Fruit fly (Drosophila melanogaster) whole organism, embryonic: ENCODE data around the gene CG14034.

Source experiments
- ATbp ChIP-seq: fragments of 200-800 bp; sonication (Bioruptor generic); optimal IDR thresholded peaks from 2 replicates; lab custom pipeline; 2017; ENCODE audit warnings: missing biosample characterization, mild to moderate bottlenecking, missing genetic modification characterization, missing genetic modification reagents
- B-H1 ChIP-seq: fragments of 200-800 bp; sonication (Bioruptor generic); IDR thresholded peaks from 3 replicates; pipeline ENCODE4 v1.3.6; 2022; ENCODE audit warnings: missing biosample characterization, missing genetic modification characterization
- Bdp1 ChIP-seq: fragments of 200-800 bp; sonication (Bioruptor generic); optimal IDR thresholded peaks from 3 replicates; lab custom pipeline; 2016; ENCODE audit warnings: missing biosample characterization, missing genetic modification characterization
- CG10209 ChIP-seq: fragments of 200-800 bp; sonication (Bioruptor generic); optimal IDR thresholded peaks from 3 replicates; lab custom pipeline; 2017; ENCODE audit warnings: missing biosample characterization, mild to moderate bottlenecking, missing genetic modification characterization, missing genetic modification reagents
- CG12219 ChIP-seq: fragments of 200-800 bp; sonication (Bioruptor generic); optimal IDR thresholded peaks from 3 replicates; lab custom pipeline; 2018; ENCODE audit warnings: missing biosample characterization, mild to moderate bottlenecking, missing genetic modification characterization
- CG12659 ChIP-seq: fragments of 200-800 bp; sonication (Bioruptor generic); optimal IDR thresholded peaks from 3 replicates; lab custom pipeline; 2017; ENCODE audit warnings: mild to moderate bottlenecking, missing biosample characterization, missing genetic modification reagents, missing genetic modification characterization
- CG12942 ChIP-seq: fragments of 200-800 bp; sonication (Bioruptor generic); optimal IDR thresholded peaks from 3 replicates; lab custom pipeline; 2016; ENCODE audit warnings: missing biosample characterization, missing genetic modification characterization
- CG13123 ChIP-seq: fragments of 200-800 bp; sonication (Bioruptor generic); optimal IDR thresholded peaks from 2 replicates; lab custom pipeline; 2016; ENCODE audit warnings: missing biosample characterization, missing genetic modification characterization
- CG14014 ChIP-seq: fragments of 200-800 bp; sonication (Bioruptor generic); IDR thresholded peaks from 2 replicates; pipeline ENCODE4 v1.3.6; 2022; ENCODE audit warnings: missing biosample characterization, missing genetic modification characterization
- CG14860 ChIP-seq: fragments of 200-800 bp; sonication (Bioruptor generic); IDR thresholded peaks from 3 replicates; pipeline ENCODE4 v1.3.6; 2022; ENCODE audit warnings: missing biosample characterization, missing genetic modification characterization; ENCODE audit not compliant: partially characterized antibody
- CG1603 ChIP-seq: fragments of 200-800 bp; sonication (Bioruptor generic); optimal IDR thresholded peaks from 2 replicates; lab custom pipeline; 2019; ENCODE audit warnings: missing biosample characterization, mild to moderate bottlenecking, missing genetic modification characterization, moderate library complexity
- CG16815 ChIP-seq: fragments of 200-800 bp; sonication (Bioruptor generic); optimal IDR thresholded peaks from 3 replicates; lab custom pipeline; 2017; ENCODE audit warnings: missing biosample characterization, mild to moderate bottlenecking, missing genetic modification characterization
- CG17328 ChIP-seq: fragments of 200-800 bp; sonication (Bioruptor generic); IDR thresholded peaks from 2 replicates; pipeline ENCODE4 v1.3.6; 2022; ENCODE audit warnings: missing biosample characterization, missing genetic modification characterization
- CG2199 ChIP-seq: fragments of 200-800 bp; sonication (Bioruptor generic); IDR thresholded peaks from 3 replicates; pipeline ENCODE4 v1.3.6; 2022; ENCODE audit warnings: missing biosample characterization, missing genetic modification characterization
- CG2875 ChIP-seq: fragments of 200-800 bp; sonication (Bioruptor generic); optimal IDR thresholded peaks from 2 replicates; lab custom pipeline; 2017; ENCODE audit warnings: missing biosample characterization, mild to moderate bottlenecking, missing genetic modification characterization, missing genetic modification reagents
- CG32532 ChIP-seq: fragments of 200-800 bp; sonication (Bioruptor generic); IDR thresholded peaks from 2 replicates; pipeline ENCODE4 v1.3.6; 2022; ENCODE audit warnings: missing biosample characterization, missing genetic modification characterization
- CG32772 ChIP-seq: fragments of 200-800 bp; sonication (Bioruptor generic); IDR thresholded peaks from 2 replicates; pipeline ENCODE4 v1.3.6; 2022; ENCODE audit warnings: missing biosample characterization, missing genetic modification characterization
- CG34422 ChIP-seq: fragments of 200-800 bp; sonication (Bioruptor generic); IDR thresholded peaks from 3 replicates; pipeline ENCODE4 v1.3.6; 2022; ENCODE audit warnings: missing biosample characterization, missing genetic modification characterization
- CG4707 ChIP-seq: fragments of 200-800 bp; sonication (Bioruptor generic); optimal IDR thresholded peaks from 2 replicates; lab custom pipeline; 2018; ENCODE audit warnings: missing biosample characterization, mild to moderate bottlenecking, missing genetic modification characterization, moderate library complexity
- CG9437 ChIP-seq: fragments of 200-800 bp; sonication (Bioruptor generic); optimal IDR thresholded peaks from 2 replicates; lab custom pipeline; 2018; ENCODE audit warnings: missing biosample characterization, mild to moderate bottlenecking, missing genetic modification characterization
- Camta ChIP-seq: fragments of 200-800 bp; sonication (Bioruptor generic); optimal IDR thresholded peaks from 2 replicates; lab custom pipeline; 2016; ENCODE audit warnings: missing biosample characterization, missing genetic modification characterization
- CoRest ChIP-seq: fragments of 200-800 bp; sonication (Bioruptor generic); optimal IDR thresholded peaks from 3 replicates; lab custom pipeline; 2018; ENCODE audit warnings: missing biosample characterization, mild to moderate bottlenecking, missing genetic modification characterization, moderate library complexity
- Doc3 ChIP-seq: fragments of 200-800 bp; sonication (Bioruptor generic); IDR thresholded peaks from 3 replicates; pipeline ENCODE4 v1.3.6; 2022; ENCODE audit warnings: missing biosample characterization, missing genetic modification characterization; ENCODE audit not compliant: partially characterized antibody
- Ets65A ChIP-seq: fragments of 200-800 bp; sonication (Bioruptor generic); peaks from one replicate; lab custom pipeline; 2016; ENCODE audit warnings: missing biosample characterization, missing genetic modification characterization
- Hr3 ChIP-seq: fragments of 200-800 bp; sonication (Bioruptor generic); optimal IDR thresholded peaks from 3 replicates; lab custom pipeline; 2016; ENCODE audit warnings: missing biosample characterization, missing genetic modification characterization
- Mrtf ChIP-seq: fragments of 200-800 bp; sonication (Bioruptor generic); IDR thresholded peaks from 3 replicates; pipeline ENCODE4 v1.3.6; 2022; ENCODE audit warnings: missing biosample characterization, missing genetic modification characterization
- NC2α ChIP-seq: fragments of 200-800 bp; sonication (Bioruptor generic); optimal IDR thresholded peaks from 2 replicates; lab custom pipeline; 2016; ENCODE audit warnings: missing biosample characterization, missing genetic modification characterization
- Oaz ChIP-seq: fragments of 200-800 bp; sonication (Bioruptor generic); IDR thresholded peaks from 2 replicates; pipeline ENCODE4 v1.3.6; 2022; ENCODE audit warnings: missing biosample characterization, missing genetic modification characterization
- PHDP ChIP-seq: fragments of 200-800 bp; sonication (Bioruptor generic); optimal IDR thresholded peaks from 3 replicates; lab custom pipeline; 2018; ENCODE audit warnings: missing biosample characterization, mild to moderate bottlenecking, missing genetic modification characterization, moderate library complexity
- Usf ChIP-seq: fragments of 200-800 bp; sonication (Bioruptor generic); optimal IDR thresholded peaks from 2 replicates; lab custom pipeline; 2017; ENCODE audit warnings: missing genotype, missing biosample characterization, missing genetic modification characterization
- az2 ChIP-seq: fragments of 200-800 bp; sonication (Bioruptor generic); optimal IDR thresholded peaks from 3 replicates; lab custom pipeline; 2016; ENCODE audit warnings: missing biosample characterization, missing genetic modification characterization
- chinmo ChIP-seq: fragments of 200-800 bp; sonication (Bioruptor generic); IDR thresholded peaks from 4 replicates; pipeline ENCODE4 v1.3.6; 2022; ENCODE audit warnings: missing biosample characterization, missing genetic modification characterization; ENCODE audit not compliant: partially characterized antibody
- dpn ChIP-seq, 2 experiments: fragments of 200-800 bp; sonication (Bioruptor generic); optimal IDR thresholded peaks; 3 replicates each; lab custom pipeline; 2016; ENCODE audit warnings: missing biosample characterization in 2 of 2, missing genetic modification characterization in 2 of 2
- esg ChIP-seq: fragments of 200-800 bp; sonication (Bioruptor generic); conservative IDR thresholded peaks from 2 replicates; pipeline ENCODE4 v1.3.6; 2022; ENCODE audit warnings: missing biosample characterization, missing genetic modification characterization
- ewg ChIP-seq: fragments of 200-800 bp; sonication (Bioruptor generic); optimal IDR thresholded peaks from 3 replicates; lab custom pipeline; 2017; ENCODE audit warnings: mild to moderate bottlenecking, missing biosample characterization, missing genetic modification reagents, missing genetic modification characterization
- hbn ChIP-seq: fragments of 200-800 bp; sonication (Bioruptor generic); IDR thresholded peaks from 2 replicates; pipeline ENCODE4 v1.3.6; 2022; ENCODE audit warnings: missing biosample characterization, missing genetic modification characterization; ENCODE audit not compliant: partially characterized antibody
- kah ChIP-seq: fragments of 200-800 bp; sonication (Bioruptor generic); optimal IDR thresholded peaks from 2 replicates; lab custom pipeline; 2018; ENCODE audit warnings: missing biosample characterization, mild to moderate bottlenecking, missing genetic modification characterization
- ken ChIP-seq: fragments of 200-800 bp; sonication (Bioruptor generic); IDR thresholded peaks from 3 replicates; pipeline ENCODE4 v1.3.6; 2022; ENCODE audit warnings: missing biosample characterization, missing genetic modification characterization
- lab ChIP-seq: fragments of 200-800 bp; sonication (Bioruptor generic); optimal IDR thresholded peaks from 3 replicates; lab custom pipeline; 2017; ENCODE audit warnings: missing biosample characterization, missing genetic modification characterization, mild to moderate bottlenecking, moderate library complexity, missing genetic modification reagents
- lilli ChIP-seq: fragments of 200-800 bp; sonication (Bioruptor generic); optimal IDR thresholded peaks from 3 replicates; lab custom pipeline; 2016; ENCODE audit warnings: missing biosample characterization, missing genetic modification characterization
- lola ChIP-seq, 3 experiments: fragments of >200 bp in 2 of 3; fragments of 200-800 bp in 1 of 3; sonication (Bioruptor generic) in 1 of 3; optimal IDR thresholded peaks; 2 replicates each; lab custom pipeline; 2017 to 2019; ENCODE audit warnings: missing biosample characterization in 3 of 3, missing genetic modification characterization in 3 of 3, mild to moderate bottlenecking in 1 of 3, moderate library complexity in 1 of 3
- org-1 ChIP-seq: fragments of 200-800 bp; sonication (Bioruptor generic); optimal IDR thresholded peaks from 2 replicates; lab custom pipeline; 2017; ENCODE audit warnings: missing biosample characterization, missing genetic modification characterization
- p53 ChIP-seq: fragments of 200-800 bp; sonication (Bioruptor generic); optimal IDR thresholded peaks from 2 replicates; lab custom pipeline; 2016; ENCODE audit warnings: missing biosample characterization, missing genetic modification characterization
- salm ChIP-seq: fragments of 200-800 bp; sonication (Bioruptor generic); optimal IDR thresholded peaks from 2 replicates; lab custom pipeline; 2018; ENCODE audit warnings: missing biosample characterization, mild to moderate bottlenecking, missing genetic modification characterization
- sc ChIP-seq, 3 experiments: fragments of >200 bp in 2 of 3; fragments of 200-800 bp in 1 of 3; sonication (Bioruptor generic) in 1 of 3; optimal IDR thresholded peaks; 2 replicates in 2 of 3; 3 replicates in 1 of 3; lab custom pipeline; 2017; ENCODE audit warnings: mild to moderate bottlenecking in 1 of 3, missing biosample characterization in 1 of 3, missing genetic modification characterization in 1 of 3, missing genetic modification reagents in 1 of 3
- stwl ChIP-seq: fragments of 200-800 bp; sonication (Bioruptor generic); optimal IDR thresholded peaks from 3 replicates; lab custom pipeline; 2018; ENCODE audit warnings: missing biosample characterization, mild to moderate bottlenecking, missing genetic modification characterization, moderate library complexity
- toy ChIP-seq: fragments of 200-800 bp; sonication (Bioruptor generic); IDR thresholded peaks from 2 replicates; pipeline ENCODE4 v1.3.6; 2022; ENCODE audit warnings: missing biosample characterization, missing genetic modification characterization
- wek ChIP-seq: fragments of 200-800 bp; sonication (Bioruptor generic); optimal IDR thresholded peaks from 3 replicates; lab custom pipeline; 2018; ENCODE audit warnings: missing biosample characterization, mild to moderate bottlenecking, missing genetic modification characterization, moderate library complexity
- zfh2 ChIP-seq: fragments of 200-800 bp; sonication (Bioruptor generic); optimal IDR thresholded peaks from 2 replicates; lab custom pipeline; 2016; ENCODE audit warnings: missing biosample characterization, missing genetic modification characterization

The CG14034 gene

dm6 chr2L:5245363-5245892 is 29.1 kb upstream of the CG14034 start (continued):
- TF ChIP-seq Doc3 (GFP tag; lab: Robert Waterston, UW) (no peak), PHDP (tag; lab: Kevin White, UChicago) (no peak), CG14860 (GFP tag; lab: Robert Waterston, UW) (no peak), CG9437 (GFP tag; lab: Kevin White, UChicago) (no peak), lilli (GFP tag; lab: Kevin White, UChicago) (no peak), CoRest (tag; lab: Kevin White, UChicago) (peak; percentile 23), NC2α (GFP tag; lab: Kevin White, UChicago) (no peak), CG32532 (GFP tag; lab: Robert Waterston, UW) (no peak), CG16815 (peak; percentile 18), sc (optimal IDR thresholded peaks at IDR 0.05; lab: Kevin White, UChicago) (no peak), sc (GFP tag; optimal IDR thresholded peaks at IDR 0.05; lab: Kevin White, UChicago) (peak; percentile 24), toy (GFP tag; lab: Robert Waterston, UW) (no peak), wek (GFP tag; lab: Kevin White, UChicago) (peak; percentile 7), CG2199 (peak; percentile 80; the same call in 2 of the 3 replicates), CG12659 (GFP tag; lab: Kevin White, UChicago) (peak; percentile 6), lola (GFP tag; optimal IDR thresholded peaks at IDR 0.05; lab: Kevin White, UChicago) (peak in 1 of 3 experiments; percentile 58), az2 (GFP tag; lab: Kevin White, UChicago) (peak; percentile 38), CG1603 (tag; lab: Kevin White, UChicago) (peak; percentile 78), ewg (GFP tag; lab: Kevin White, UChicago) (peak; percentile 33), CG17328 (GFP tag; lab: Robert Waterston, UW) (peak; percentile 68), CG13123 (GFP tag; lab: Kevin White, UChicago) (no peak), B-H1 (GFP tag; lab: Robert Waterston, UW) (no peak), Hr3 (GFP tag; lab: Kevin White, UChicago) (peak; percentile 26), kah (peak; percentile 42), ken (GFP tag; lab: Robert Waterston, UW) (peak; percentile 59; the same call in 2 of the 3 replicates), chinmo (GFP tag; lab: Robert Waterston, UW) (peak; percentile 51; the same call in 1 of the 4 replicates), stwl (tag; lab: Kevin White, UChicago) (no peak), Mrtf (no peak), salm (tag; lab: Kevin White, UChicago) (peak; percentile 18), org-1 (peak; percentile 12), Oaz (GFP tag; lab: Robert Waterston, UW) (no peak), lab (peak; percentile 13), p53 (GFP tag; lab: Kevin White, UChicago) (peak; percentile 1), Camta (GFP tag; lab: Kevin White, UChicago) (no peak), Ets65A (peak; percentile 94), CG12219 (GFP tag; lab: Kevin White, UChicago) (peak; percentile 29), CG32772 (GFP tag; lab: Robert Waterston, UW) (peak; percentile 38; the same call in 1 of the 2 replicates), Bdp1 (GFP tag; lab: Kevin White, UChicago) (no peak), zfh2 (GFP tag; lab: Kevin White, UChicago) (no peak), esg (GFP tag; lab: Robert Waterston, UW) (no peak), CG14014 (no peak), dpn (GFP tag; optimal IDR thresholded peaks at IDR 0.05; lab: Kevin White, UChicago) (peak; percentile 32 to 45), CG34422 (GFP tag; lab: Robert Waterston, UW) (no peak), ATbp (GFP tag; lab: Kevin White, UChicago) (peak; percentile 55), Usf (no peak), hbn (no peak), CG2875 (GFP tag; lab: Kevin White, UChicago) (peak; percentile 19), CG4707 (GFP tag; lab: Kevin White, UChicago) (peak; percentile 21), CG10209 (GFP tag; lab: Kevin White, UChicago) (peak; percentile 22), CG12942 (no peak)
